Worm (Caenorhabditis elegans) whole organism, midembryonic: Measurements from ENCODE around the gene smex-1.

Experiments
- T22C8.4 ChIP-seq: fragments of 200-800 bp; sonication (Bioruptor generic); IDR thresholded peaks from 2 replicates; pipeline ENCODE4 v1.3.6; 2022; ENCODE audit warnings: missing genetic modification characterization, missing compliant biosample characterization
- cog-1 ChIP-seq: sonication (generic microtip); optimal IDR thresholded peaks from 2 replicates; lab custom pipeline; 2016; ENCODE audit warnings: missing genetic modification characterization, missing compliant biosample characterization
- flt-1 ChIP-seq: fragments of 200-800 bp; sonication (Bioruptor generic); IDR thresholded peaks from 2 replicates; pipeline ENCODE4 v1.3.6; 2022; ENCODE audit warnings: missing genetic modification characterization, missing compliant biosample characterization
- klf-2 ChIP-seq: fragments of 200-800 bp; sonication (Bioruptor generic); conservative IDR thresholded peaks from 2 replicates; pipeline ENCODE4 v1.3.6; 2022; ENCODE audit warnings: missing genetic modification reagents, missing genetic modification characterization, missing compliant biosample characterization
- med-1 ChIP-seq: sonication (generic microtip); optimal IDR thresholded peaks from 2 replicates; lab custom pipeline; 2017; ENCODE audit warnings: missing genetic modification characterization, mild to moderate bottlenecking, missing compliant biosample characterization, antibody characterized with exemption, missing genetic modification reagents; ENCODE audit not compliant: insufficient read depth
- ref-1 ChIP-seq: fragments of 200-800 bp; sonication (Bioruptor generic); conservative IDR thresholded peaks from 2 replicates; pipeline ENCODE4 v1.3.6; 2022; ENCODE audit warnings: missing genetic modification reagents, missing genetic modification characterization, missing compliant biosample characterization
- tab-1 ChIP-seq: fragments of 200-800 bp; sonication (Bioruptor generic); IDR thresholded peaks from 2 replicates; pipeline ENCODE4 v1.3.6; 2022; ENCODE audit warnings: missing genetic modification characterization, missing compliant biosample characterization
- ztf-23 ChIP-seq: fragments of 200-800 bp; sonication (Bioruptor generic); IDR thresholded peaks from 2 replicates; pipeline ENCODE4 v1.3.6; 2022; ENCODE audit warnings: missing genetic modification reagents, missing genetic modification characterization, missing compliant biosample characterization
- ztf-29 ChIP-seq: fragments of 200-800 bp; sonication (Bioruptor generic); IDR thresholded peaks from 2 replicates; pipeline ENCODE4 v1.3.6; 2022; ENCODE audit warnings: missing genetic modification reagents, missing genetic modification characterization, missing compliant biosample characterization

smex-1 gene

DNA sequence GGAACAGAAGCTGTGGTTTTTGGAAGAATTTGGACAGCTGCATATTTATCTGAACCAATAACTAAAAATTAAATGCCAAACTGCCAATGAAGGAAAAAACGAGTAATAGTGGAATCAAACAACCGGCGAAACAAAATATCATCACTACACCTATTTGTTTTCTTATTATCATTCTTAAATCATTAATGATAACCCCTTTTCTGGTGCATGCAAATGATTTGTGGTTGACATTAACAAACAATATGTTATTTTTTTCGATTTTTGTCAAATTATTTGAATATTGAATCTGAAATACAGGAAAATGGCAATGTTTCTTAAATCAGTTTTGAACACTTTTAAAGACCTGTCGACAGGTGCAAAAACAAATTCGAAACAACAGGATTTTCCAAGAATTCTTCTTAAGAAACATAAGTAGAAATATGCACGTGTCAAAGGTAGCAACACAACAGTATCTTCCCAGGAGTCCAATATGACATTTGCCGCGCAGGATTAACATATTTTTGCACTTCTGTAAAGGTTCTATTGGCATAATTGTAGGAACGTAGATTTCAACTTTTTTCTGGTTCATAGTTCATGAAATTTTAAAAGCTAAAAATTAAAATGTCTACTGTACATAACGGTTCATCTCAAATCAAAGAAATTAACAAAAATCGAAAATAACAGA lies 3.6 kb upstream of the smex-1 start, which contains the start of gene W02D7.5:
Gene W02D7.5 (minus strand): TSS at position 51 of the 664 bp plus-strand sequence.
- no peak for TF ChIP-seq med-1 (GFP tag; lab: Kevin White, UChicago)
- TF ChIP-seq ztf-29 (GFP tag; lab: Robert Waterston, UW), result no peak
- TF ChIP-seq ztf-23 (GFP tag; lab: Robert Waterston, UW), result no peak
- no peak for TF ChIP-seq klf-2 (GFP tag; lab: Robert Waterston, UW)
- no peak for TF ChIP-seq flt-1 (GFP tag; lab: Robert Waterston, UW)
- no peak for TF ChIP-seq ref-1 (GFP tag; lab: Robert Waterston, UW)
- TF ChIP-seq tab-1 (GFP tag; lab: Robert Waterston, UW), result no peak
- no peak for TF ChIP-seq cog-1
- TF ChIP-seq T22C8.4 (GFP tag; lab: Robert Waterston, UW), result no peak

DNA sequence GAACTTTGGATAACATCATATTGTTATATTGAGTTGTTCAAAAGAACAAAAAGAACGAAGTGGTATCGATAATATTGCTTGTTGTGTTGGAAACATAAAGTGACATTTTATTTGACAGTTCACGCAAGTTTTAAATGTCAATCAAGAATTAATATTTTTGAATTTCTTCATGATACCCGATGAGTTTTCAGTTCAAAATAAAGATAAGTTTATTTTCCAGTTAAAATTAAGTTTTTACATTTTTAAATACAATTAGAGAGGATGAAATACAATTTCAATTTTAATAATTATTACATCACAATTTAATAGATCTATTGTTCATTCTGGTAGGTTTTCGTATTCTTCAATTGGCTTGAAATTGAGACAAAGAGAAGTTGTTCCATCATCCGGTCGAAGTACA lies 1.7 kb upstream of the smex-1 start, which contains the start of gene W02D7.4:
Gene W02D7.4 (minus strand): TSS at position 101 of the 400 bp plus-strand sequence.
- TF ChIP-seq ref-1 (GFP tag; lab: Robert Waterston, UW) (no peak), ztf-29 (GFP tag; lab: Robert Waterston, UW) (no peak), flt-1 (GFP tag; lab: Robert Waterston, UW) (no peak), cog-1 (no peak), ztf-23 (GFP tag; lab: Robert Waterston, UW) (no peak), T22C8.4 (GFP tag; lab: Robert Waterston, UW) (no peak), med-1 (GFP tag; lab: Kevin White, UChicago) (no peak), klf-2 (GFP tag; lab: Robert Waterston, UW) (no peak), tab-1 (GFP tag; lab: Robert Waterston, UW) (no peak)

DNA sequence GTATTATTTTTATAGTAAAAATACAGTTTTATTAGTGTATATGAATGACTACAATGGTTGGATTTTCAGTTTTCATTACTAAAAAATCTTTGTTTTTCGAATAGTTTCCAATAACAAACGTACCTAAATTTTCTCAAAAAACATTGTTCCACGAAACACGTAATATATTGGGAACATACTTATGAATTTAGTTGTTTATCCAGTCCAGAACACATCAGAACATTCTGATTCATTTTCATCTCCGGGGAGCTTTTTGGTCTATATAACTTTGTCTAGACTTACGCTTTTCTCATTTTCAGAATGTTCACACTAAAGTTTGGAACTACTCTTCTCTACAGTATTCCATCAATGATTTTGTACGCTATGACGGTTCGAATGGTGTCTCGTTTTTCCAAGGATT lies 4.0 kb downstream of the smex-1 start, which contains the start of gene srg-33:
Gene srg-33 (plus strand): TSS at position 301 of the 400 bp plus-strand sequence.
- no peak for TF ChIP-seq tab-1 (GFP tag; lab: Robert Waterston, UW)
- TF ChIP-seq flt-1 (GFP tag; lab: Robert Waterston, UW), result no peak
- TF ChIP-seq med-1 (GFP tag; lab: Kevin White, UChicago), result no peak

DNA sequence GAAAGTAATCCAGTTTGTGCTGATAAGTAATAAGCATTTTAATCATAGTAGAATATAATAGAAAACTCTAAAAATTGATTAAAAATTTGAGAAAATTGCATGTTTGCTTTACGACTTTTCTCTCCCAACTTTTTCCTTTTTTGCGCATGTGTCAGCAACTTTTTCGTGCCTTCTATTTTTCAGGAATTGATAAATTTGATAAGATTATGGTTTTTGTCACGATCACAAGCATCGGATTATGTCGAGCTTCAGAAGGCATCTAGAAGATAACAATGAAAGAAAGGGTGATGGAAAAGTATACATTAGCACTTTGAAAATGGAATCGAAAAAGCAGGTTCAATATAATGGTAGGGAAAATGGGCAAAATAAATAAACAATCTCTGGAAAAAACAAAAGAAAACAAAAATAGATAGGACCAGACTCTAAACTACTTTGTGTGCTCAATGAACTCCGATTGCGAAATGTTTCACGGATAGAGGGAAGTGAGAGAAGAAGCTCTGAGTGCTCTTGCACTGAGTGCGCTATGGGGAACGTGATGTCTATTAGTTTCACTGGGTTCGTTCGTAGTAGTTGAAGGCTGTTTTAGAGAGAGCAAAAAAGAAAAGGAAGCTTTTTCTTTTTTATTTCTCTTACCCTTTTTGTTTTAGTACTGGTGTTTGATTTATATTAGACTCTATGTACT lies 7.5 kb downstream of the smex-1 start:
- TF ChIP-seq ztf-23 (GFP tag; lab: Robert Waterston, UW) (no peak), ref-1 (GFP tag; lab: Robert Waterston, UW) (no peak)

DNA sequence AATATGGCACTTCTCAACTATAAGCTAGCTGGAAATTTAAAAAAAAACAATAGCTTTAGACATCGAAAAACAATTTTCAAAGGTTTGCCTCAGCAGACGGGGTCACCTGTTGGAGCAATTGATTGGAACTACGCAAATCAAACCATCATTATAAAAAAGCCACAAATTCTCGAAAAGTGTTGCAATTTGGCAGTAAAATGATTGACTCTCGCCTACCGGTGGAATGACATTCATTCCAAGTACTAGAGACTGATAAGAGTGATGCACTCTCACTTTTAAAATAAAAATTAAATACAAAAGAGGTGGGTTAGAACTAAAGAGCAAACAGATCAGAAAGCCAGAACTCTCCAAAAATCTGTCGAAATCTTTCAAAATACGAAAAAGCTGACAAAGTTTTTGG lies 10.3 kb downstream of the smex-1 start:
- TF ChIP-seq T22C8.4 (GFP tag; lab: Robert Waterston, UW) (no peak), klf-2 (GFP tag; lab: Robert Waterston, UW) (no peak), cog-1 (no peak), med-1 (GFP tag; lab: Kevin White, UChicago) (no peak), ref-1 (GFP tag; lab: Robert Waterston, UW) (no peak), ztf-23 (GFP tag; lab: Robert Waterston, UW) (no peak), flt-1 (GFP tag; lab: Robert Waterston, UW) (no peak), tab-1 (GFP tag; lab: Robert Waterston, UW) (no peak), ztf-29 (GFP tag; lab: Robert Waterston, UW) (no peak)

DNA sequence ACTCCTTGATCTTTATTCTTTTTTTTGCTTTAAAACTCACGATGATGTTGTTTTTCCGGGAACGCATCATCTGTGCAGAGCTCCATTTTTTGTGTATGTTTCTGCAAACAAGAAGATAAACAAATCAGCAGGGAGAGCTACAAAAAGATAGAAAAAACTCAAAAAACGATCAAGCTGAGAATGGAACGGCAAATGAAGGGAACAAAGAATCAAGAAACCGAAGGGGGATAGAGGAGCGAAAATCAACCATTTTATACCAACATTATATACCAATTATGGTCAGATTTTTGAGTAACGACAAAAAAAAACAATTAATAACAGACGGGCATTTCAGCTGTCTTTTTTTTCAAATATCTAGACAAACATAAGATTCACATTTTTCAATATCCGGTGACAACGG lies 11.0 kb downstream of the smex-1 start, which contains the start of gene slc-17.5:
Gene slc-17.5 (minus strand): TSS at position 101 of the 400 bp plus-strand sequence.
- TF ChIP-seq klf-2 (GFP tag; lab: Robert Waterston, UW) (no peak), cog-1 (no peak), med-1 (GFP tag; lab: Kevin White, UChicago) (no peak), flt-1 (GFP tag; lab: Robert Waterston, UW) (no peak), T22C8.4 (GFP tag; lab: Robert Waterston, UW) (no peak), tab-1 (GFP tag; lab: Robert Waterston, UW) (no peak), ztf-29 (GFP tag; lab: Robert Waterston, UW) (no peak), ref-1 (GFP tag; lab: Robert Waterston, UW) (no peak), ztf-23 (GFP tag; lab: Robert Waterston, UW) (no peak)

DNA sequence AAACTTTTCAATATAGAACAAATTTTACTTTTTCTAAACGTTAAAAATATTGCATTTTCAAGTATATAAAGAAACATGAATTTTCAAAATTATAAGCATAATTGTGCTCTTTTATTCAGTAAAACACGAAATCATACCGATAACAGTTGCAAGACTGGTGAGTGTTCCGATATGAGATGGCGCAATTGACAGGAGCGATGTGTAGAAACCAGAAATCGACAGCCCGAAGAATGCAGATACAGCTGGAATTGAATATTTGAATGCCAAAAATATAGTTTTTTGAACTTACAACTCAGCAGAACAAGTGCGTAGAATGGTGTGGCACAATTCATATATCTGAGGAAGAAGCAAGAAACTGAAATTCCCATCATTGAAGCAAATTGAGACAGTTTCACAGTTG lies 12.8 kb downstream of the smex-1 start:
- TF ChIP-seq tab-1 (GFP tag; lab: Robert Waterston, UW), result no peak
- no peak for TF ChIP-seq T22C8.4 (GFP tag; lab: Robert Waterston, UW)
- TF ChIP-seq cog-1, result no peak
- TF ChIP-seq ztf-23 (GFP tag; lab: Robert Waterston, UW), result no peak
- no peak for TF ChIP-seq ztf-29 (GFP tag; lab: Robert Waterston, UW)
- no peak for TF ChIP-seq flt-1 (GFP tag; lab: Robert Waterston, UW)
- TF ChIP-seq klf-2 (GFP tag; lab: Robert Waterston, UW), result no peak
- no peak for TF ChIP-seq med-1 (GFP tag; lab: Kevin White, UChicago)

DNA sequence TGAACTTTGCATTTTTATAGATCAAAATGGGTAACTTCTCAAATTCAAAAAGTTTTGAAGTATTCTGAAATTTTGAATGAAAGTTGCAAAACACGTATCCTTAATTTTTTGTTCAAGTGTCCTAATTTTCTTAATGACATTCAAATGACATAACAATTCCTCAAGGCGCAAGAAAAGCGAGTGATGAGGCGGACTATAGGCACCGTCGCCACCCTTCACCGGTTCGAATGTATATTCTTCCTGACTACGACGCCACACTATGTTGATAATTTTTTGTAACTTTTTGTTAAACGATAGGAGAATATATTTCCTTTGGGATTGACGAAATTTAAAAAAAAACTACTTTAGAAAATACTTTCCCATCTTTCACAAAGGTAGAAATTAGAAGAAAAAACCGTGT lies 14.1 kb downstream of the smex-1 start:
- TF ChIP-seq cog-1 (no peak), flt-1 (GFP tag; lab: Robert Waterston, UW) (no peak), T22C8.4 (GFP tag; lab: Robert Waterston, UW) (no peak)

DNA sequence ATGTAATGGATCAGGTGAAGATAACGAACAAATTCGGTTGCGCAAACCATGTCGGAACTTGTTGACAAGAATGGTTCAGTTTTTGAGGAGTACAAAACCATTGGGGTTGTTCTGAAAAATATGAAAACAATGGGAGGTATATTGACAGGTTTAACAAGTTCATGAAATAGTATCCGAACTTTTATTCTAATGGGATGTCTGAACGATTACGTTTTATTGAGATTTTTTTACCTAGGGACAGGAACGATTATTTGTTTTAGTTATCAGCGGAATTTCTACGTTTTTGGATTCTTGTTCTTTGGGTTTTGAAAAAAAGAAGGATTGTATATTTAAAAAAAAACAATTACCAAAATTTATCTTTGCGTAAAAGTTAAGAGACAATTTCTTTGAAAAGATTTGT lies 15.0 kb downstream of the smex-1 start, which contains the start of gene str-135:
Gene str-135 (minus strand): TSS at position 101 of the 400 bp plus-strand sequence.
- TF ChIP-seq ref-1 (GFP tag; lab: Robert Waterston, UW) (no peak), cog-1 (no peak), ztf-29 (GFP tag; lab: Robert Waterston, UW) (no peak), med-1 (GFP tag; lab: Kevin White, UChicago) (no peak), ztf-23 (GFP tag; lab: Robert Waterston, UW) (no peak), tab-1 (GFP tag; lab: Robert Waterston, UW) (no peak), T22C8.4 (GFP tag; lab: Robert Waterston, UW) (no peak), klf-2 (GFP tag; lab: Robert Waterston, UW) (no peak), flt-1 (GFP tag; lab: Robert Waterston, UW) (no peak)
